Worm (Caenorhabditis elegans) whole organism, late embryonic: ENCODE data around the gene C12D5.5.
"Not testable (repeated sequence)": the region's sequence is repeated elsewhere in the genome, so short reads cannot be mapped to it uniquely, and the experiment has no call there.

Source experiments
- C08G9.2 ChIP-seq: sonication (generic microtip); optimal IDR thresholded peaks from 2 replicates; lab custom pipeline; 2016; ENCODE audit warnings: mild to moderate bottlenecking, missing genetic modification characterization, moderate library complexity, missing compliant biosample characterization
- K02D7.2 ChIP-seq: sonication (generic microtip); optimal IDR thresholded peaks from 2 replicates; lab custom pipeline; 2017; ENCODE audit warnings: mild to moderate bottlenecking, missing genetic modification characterization, missing compliant biosample characterization
- K09A11.1 ChIP-seq: sonication (generic microtip); optimal IDR thresholded peaks from 2 replicates; lab custom pipeline; 2017; ENCODE audit warnings: antibody characterized with exemption, mild to moderate bottlenecking, missing genetic modification characterization, missing compliant biosample characterization; ENCODE audit not compliant: insufficient read depth
- Y22D7AL.16 ChIP-seq: sonication (generic microtip); optimal IDR thresholded peaks from 2 replicates; lab custom pipeline; 2016; ENCODE audit warnings: missing genetic modification characterization, missing compliant biosample characterization
- ceh-22 ChIP-seq: sonication (generic microtip); optimal IDR thresholded peaks from 2 replicates; lab custom pipeline; 2017; ENCODE audit warnings: missing biosample characterization, missing genetic modification characterization
- ceh-24 ChIP-seq: sonication (generic microtip); optimal IDR thresholded peaks from 2 replicates; lab custom pipeline; 2016; ENCODE audit warnings: mild to moderate bottlenecking, missing genetic modification characterization, missing compliant biosample characterization
- ceh-30 ChIP-seq: fragments of 150-350 bp; optimal IDR thresholded peaks from 2 replicates; lab custom pipeline; 2014; ENCODE audit warnings: missing biosample characterization, missing genetic modification characterization
- ceh-48 ChIP-seq: sonication (generic microtip); optimal IDR thresholded peaks from 2 replicates; lab custom pipeline; 2016; ENCODE audit warnings: missing genetic modification characterization, inconsistent platforms, missing compliant biosample characterization
- dmd-4 ChIP-seq: sonication (generic microtip); optimal IDR thresholded peaks from 2 replicates; lab custom pipeline; 2016; ENCODE audit warnings: borderline replicate concordance, missing genetic modification characterization, missing compliant biosample characterization
- dve-1 ChIP-seq: sonication (generic microtip); optimal IDR thresholded peaks from 2 replicates; lab custom pipeline; 2017; ENCODE audit warnings: antibody characterized with exemption, mild to moderate bottlenecking, missing genetic modification characterization, missing compliant biosample characterization
- elt-4 ChIP-seq: sonication (generic microtip); optimal IDR thresholded peaks from 2 replicates; lab custom pipeline; 2016; ENCODE audit warnings: missing genetic modification characterization, missing compliant biosample characterization
- ets-4 ChIP-seq: sonication (generic microtip); optimal IDR thresholded peaks from 2 replicates; lab custom pipeline; 2016; ENCODE audit warnings: missing genetic modification characterization, missing compliant biosample characterization
- eyg-1 ChIP-seq: sonication (generic microtip); optimal IDR thresholded peaks from 2 replicates; lab custom pipeline; 2016; ENCODE audit warnings: missing genotype, missing genetic modification characterization, missing compliant biosample characterization
- fax-1 ChIP-seq: sonication (generic microtip); optimal IDR thresholded peaks from 2 replicates; lab custom pipeline; 2016; ENCODE audit warnings: missing genotype, missing genetic modification characterization, missing compliant biosample characterization
- gmeb-2 ChIP-seq: sonication (generic microtip); optimal IDR thresholded peaks from 2 replicates; lab custom pipeline; 2016; ENCODE audit warnings: missing genetic modification characterization, inconsistent platforms, missing compliant biosample characterization
- hlh-6 ChIP-seq: sonication (generic microtip); optimal IDR thresholded peaks from 2 replicates; lab custom pipeline; 2016; ENCODE audit warnings: missing genotype, missing genetic modification characterization, missing compliant biosample characterization
- lin-11 ChIP-seq: fragments of 200-800 bp; sonication (Bioruptor generic); optimal IDR thresholded peaks from 2 replicates; lab custom pipeline; 2018; ENCODE audit warnings: mild to moderate bottlenecking, missing genetic modification characterization, missing compliant biosample characterization
- mec-3 ChIP-seq: sonication (generic microtip); optimal IDR thresholded peaks from 2 replicates; lab custom pipeline; 2016; ENCODE audit warnings: borderline replicate concordance, missing genetic modification characterization, missing compliant biosample characterization
- nfya-1 ChIP-seq: sonication (generic microtip); optimal IDR thresholded peaks from 2 replicates; lab custom pipeline; 2017; ENCODE audit warnings: missing genetic modification characterization, mild to moderate bottlenecking, missing compliant biosample characterization, antibody characterized with exemption, moderate library complexity
- nhr-232 ChIP-seq: sonication (generic microtip); optimal IDR thresholded peaks from 2 replicates; lab custom pipeline; 2016; ENCODE audit warnings: missing genetic modification characterization, missing compliant biosample characterization
- odd-2 ChIP-seq: sonication (generic microtip); optimal IDR thresholded peaks from 2 replicates; lab custom pipeline; 2017; ENCODE audit warnings: antibody characterized with exemption, mild to moderate bottlenecking, missing genetic modification characterization, missing compliant biosample characterization
- pag-3 ChIP-seq: sonication (generic microtip); optimal IDR thresholded peaks from 2 replicates; lab custom pipeline; 2016; ENCODE audit warnings: missing compliant biosample characterization, missing genetic modification characterization, borderline replicate concordance
- pha-2 ChIP-seq: sonication (generic microtip); optimal IDR thresholded peaks from 2 replicates; lab custom pipeline; 2017; ENCODE audit warnings: mild to moderate bottlenecking, missing genetic modification characterization, missing compliant biosample characterization
- pha-4 ChIP-seq: fragments of 150-350 bp; optimal IDR thresholded peaks from 2 replicates; lab custom pipeline; 2018; ENCODE audit warnings: missing biosample characterization, missing genetic modification reagents, missing genetic modification characterization
- pqm-1 ChIP-seq: sonication (generic microtip); optimal IDR thresholded peaks from 2 replicates; lab custom pipeline; 2016; ENCODE audit warnings: missing genetic modification characterization, missing compliant biosample characterization
- pros-1 ChIP-seq: fragments of 150-350 bp; optimal IDR thresholded peaks from 2 replicates; lab custom pipeline; 2014; ENCODE audit warnings: missing biosample characterization, missing genetic modification reagents, missing genetic modification characterization
- sdc-2 ChIP-seq: sonication (generic microtip); optimal IDR thresholded peaks from 2 replicates; lab custom pipeline; 2016; ENCODE audit warnings: missing genotype, missing genetic modification characterization, missing compliant biosample characterization
- sox-4 ChIP-seq: sonication (generic microtip); optimal IDR thresholded peaks from 2 replicates; lab custom pipeline; 2017; ENCODE audit warnings: mild to moderate bottlenecking, missing genetic modification characterization, inconsistent platforms, missing compliant biosample characterization
- syd-9 ChIP-seq: sonication (generic microtip); optimal IDR thresholded peaks from 2 replicates; lab custom pipeline; 2016; ENCODE audit warnings: mild to moderate bottlenecking, missing genetic modification characterization, moderate library complexity, missing compliant biosample characterization
- unc-42 ChIP-seq: sonication (generic microtip); optimal IDR thresholded peaks from 2 replicates; lab custom pipeline; 2016; ENCODE audit warnings: missing genotype, missing genetic modification characterization, missing compliant biosample characterization
- unc-86 ChIP-seq: sonication (generic microtip); optimal IDR thresholded peaks from 2 replicates; lab custom pipeline; 2016; ENCODE audit warnings: missing genetic modification characterization, missing compliant biosample characterization
- ztf-16 ChIP-seq: sonication (generic microtip); optimal IDR thresholded peaks from 2 replicates; lab custom pipeline; 2017; ENCODE audit warnings: missing genetic modification characterization, missing compliant biosample characterization

Gene C12D5.5

ce11 chrV:7686189-7686588 is 18.1 kb downstream of the C12D5.5 start, which contains the start of the genes nhr-94 and nhr-152:
Gene nhr-94 (minus strand): TSS chrV:7686335.
Gene nhr-152 (plus strand): TSS chrV:7686350.
- TF ChIP-seq K09A11.1 (tag; lab: Kevin White, UChicago) (no peak), syd-9 (tag; lab: Kevin White, UChicago) (no peak), nfya-1 (tag; lab: Kevin White, UChicago) (no peak)
- TF ChIP-seq, all 69 proteins: peak for 0

- TF ChIP-seq pha-4 (tag; lab: Kevin White, UChicago) (no peak), fax-1 (tag; lab: Kevin White, UChicago) (no peak), ceh-48 (tag; lab: Kevin White, UChicago) (no peak), unc-42 (tag; lab: Kevin White, UChicago) (no peak), K02D7.2 (tag; lab: Kevin White, UChicago) (no peak), ceh-22 (tag; lab: Kevin White, UChicago) (no peak), hlh-6 (tag; lab: Kevin White, UChicago) (no peak), C08G9.2 (tag; lab: Kevin White, UChicago) (no peak), sox-4 (tag; lab: Kevin White, UChicago) (no peak), pha-2 (tag; lab: Kevin White, UChicago) (no peak)
Measured at ce11 chrV:7689888-7690287, 21.8 kb downstream of the C12D5.5 start, which contains the start of gene C12D5.9. Gene C12D5.9 (minus strand): TSS chrV:7689988.

ce11 chrV:7690637-7691036 is 22.6 kb downstream of the C12D5.5 start:
- no peak for TF ChIP-seq pros-1 (tag; lab: Kevin White, UChicago)
- TF ChIP-seq gmeb-2 (tag; lab: Kevin White, UChicago), result no peak
- no peak for TF ChIP-seq elt-4 (tag; lab: Kevin White, UChicago)
- no peak for TF ChIP-seq lin-11 (tag; lab: Kevin White, UChicago)
- no peak for TF ChIP-seq pqm-1 (tag; lab: Kevin White, UChicago)
- TF ChIP-seq sdc-2 (tag; lab: Kevin White, UChicago), result no peak
- no peak for TF ChIP-seq mec-3 (tag; lab: Kevin White, UChicago)
- no peak for TF ChIP-seq dve-1
- TF ChIP-seq ceh-24, result no peak
- no peak for TF ChIP-seq ztf-16 (tag; lab: Kevin White, UChicago)
- no peak for TF ChIP-seq nhr-232 (tag; lab: Kevin White, UChicago)
- TF ChIP-seq eyg-1 (tag; lab: Kevin White, UChicago), result no peak
- TF ChIP-seq, all 69 proteins: peak for 0

- TF ChIP-seq ceh-48 (tag; lab: Kevin White, UChicago) (no peak), dmd-4 (tag; lab: Kevin White, UChicago) (no peak), odd-2 (tag; lab: Kevin White, UChicago) (no peak), pag-3 (tag; lab: Kevin White, UChicago) (no peak), gmeb-2 (tag; lab: Kevin White, UChicago) (no peak)
Measured at ce11 chrV:7693394-7693793, 25.4 kb downstream of the C12D5.5 start, which contains the start of gene C12D5.10. Gene C12D5.10 (minus strand): TSS chrV:7693494.

- no peak for TF ChIP-seq odd-2 (tag; lab: Kevin White, UChicago)
- no peak for TF ChIP-seq ets-4 (tag; lab: Kevin White, UChicago)
- TF ChIP-seq pha-4 (tag; lab: Kevin White, UChicago), result no peak
- no peak for TF ChIP-seq Y22D7AL.16 (tag; lab: Kevin White, UChicago)
Measured at ce11 chrV:7696842-7697241, 28.8 kb downstream of the C12D5.5 start, which contains the start of gene ZK105.3. Gene ZK105.3 (plus strand): TSS chrV:7697142.

ce11 chrV:7703536-7703935 is 35.5 kb downstream of the C12D5.5 start, which contains the start of gene srsx-40:
Gene srsx-40 (minus strand): TSS chrV:7703636.
- TF ChIP-seq pha-2, unc-86, ceh-30 (tag; lab: Kevin White, UChicago): not testable (repeated sequence)
- TF ChIP-seq, all 69 proteins: peak for 0; not testable (repeated sequence) for 69
